Worm (Caenorhabditis elegans) whole organism, late embryonic: ENCODE results near the gene fat-1.

Experiments used
- C38D4.7 ChIP-seq: fragments of 200-800 bp; sonication (Bioruptor generic); optimal IDR thresholded peaks from 2 replicates; lab custom pipeline; 2018; ENCODE audit warnings: mild to moderate bottlenecking, missing genetic modification characterization, moderate library complexity, missing compliant biosample characterization
- K09A11.1 ChIP-seq: sonication (generic microtip); optimal IDR thresholded peaks from 2 replicates; lab custom pipeline; 2017; ENCODE audit warnings: antibody characterized with exemption, mild to moderate bottlenecking, missing genetic modification characterization, missing compliant biosample characterization; ENCODE audit not compliant: insufficient read depth
- ahr-1 ChIP-seq: sonication (generic microtip); optimal IDR thresholded peaks from 2 replicates; lab custom pipeline; 2016; ENCODE audit warnings: missing genetic modification characterization, missing compliant biosample characterization
- ceh-18 ChIP-seq: sonication (generic microtip); optimal IDR thresholded peaks from 2 replicates; lab custom pipeline; 2016; ENCODE audit warnings: missing genetic modification characterization, missing compliant biosample characterization
- ceh-19 ChIP-seq: fragments of 200-800 bp; sonication (Bioruptor generic); optimal IDR thresholded peaks from 2 replicates; lab custom pipeline; 2018; ENCODE audit warnings: mild to moderate bottlenecking, missing genetic modification characterization, missing compliant biosample characterization
- ceh-2 ChIP-seq: sonication (generic microtip); optimal IDR thresholded peaks from 2 replicates; lab custom pipeline; 2016; ENCODE audit warnings: missing genotype, missing genetic modification characterization, missing compliant biosample characterization
- ceh-22 ChIP-seq: sonication (generic microtip); optimal IDR thresholded peaks from 2 replicates; lab custom pipeline; 2017; ENCODE audit warnings: missing biosample characterization, missing genetic modification characterization
- ceh-30 ChIP-seq: fragments of 150-350 bp; optimal IDR thresholded peaks from 2 replicates; lab custom pipeline; 2014; ENCODE audit warnings: missing biosample characterization, missing genetic modification characterization
- ceh-31 ChIP-seq: sonication (generic microtip); optimal IDR thresholded peaks from 2 replicates; lab custom pipeline; 2016; ENCODE audit warnings: missing genetic modification characterization, missing compliant biosample characterization
- ceh-34 ChIP-seq: sonication (generic microtip); optimal IDR thresholded peaks from 2 replicates; lab custom pipeline; 2016; ENCODE audit warnings: mild to moderate bottlenecking, missing genetic modification characterization, missing compliant biosample characterization
- ceh-48 ChIP-seq: sonication (generic microtip); optimal IDR thresholded peaks from 2 replicates; lab custom pipeline; 2016; ENCODE audit warnings: missing genetic modification characterization, inconsistent platforms, missing compliant biosample characterization
- che-1 ChIP-seq: sonication (generic microtip); optimal IDR thresholded peaks from 2 replicates; lab custom pipeline; 2016; ENCODE audit warnings: mild to moderate bottlenecking, missing genetic modification characterization, missing compliant biosample characterization
- elt-2 ChIP-seq: sonication (generic microtip); optimal IDR thresholded peaks from 2 replicates; lab custom pipeline; 2016; ENCODE audit warnings: missing genetic modification reagents, missing genetic modification characterization, missing compliant biosample characterization
- elt-4 ChIP-seq: sonication (generic microtip); optimal IDR thresholded peaks from 2 replicates; lab custom pipeline; 2016; ENCODE audit warnings: missing genetic modification characterization, missing compliant biosample characterization
- fkh-10 ChIP-seq: fragments of 150-350 bp; optimal IDR thresholded peaks from 2 replicates; lab custom pipeline; 2014; ENCODE audit warnings: missing biosample characterization, missing genetic modification reagents, missing genetic modification characterization
- fkh-6 ChIP-seq: sonication (generic microtip); optimal IDR thresholded peaks from 2 replicates; lab custom pipeline; 2016; ENCODE audit warnings: missing genetic modification characterization, missing compliant biosample characterization
- gmeb-2 ChIP-seq: sonication (generic microtip); optimal IDR thresholded peaks from 2 replicates; lab custom pipeline; 2016; ENCODE audit warnings: missing genetic modification characterization, inconsistent platforms, missing compliant biosample characterization
- hlh-13 ChIP-seq: fragments of 200-800 bp; sonication (Bioruptor generic); optimal IDR thresholded peaks from 2 replicates; lab custom pipeline; 2018; ENCODE audit warnings: mild to moderate bottlenecking, missing genetic modification characterization, missing compliant biosample characterization
- hlh-6 ChIP-seq: sonication (generic microtip); optimal IDR thresholded peaks from 2 replicates; lab custom pipeline; 2016; ENCODE audit warnings: missing genotype, missing genetic modification characterization, missing compliant biosample characterization
- lin-11 ChIP-seq: fragments of 200-800 bp; sonication (Bioruptor generic); optimal IDR thresholded peaks from 2 replicates; lab custom pipeline; 2018; ENCODE audit warnings: mild to moderate bottlenecking, missing genetic modification characterization, missing compliant biosample characterization
- nfya-1 ChIP-seq: sonication (generic microtip); optimal IDR thresholded peaks from 2 replicates; lab custom pipeline; 2017; ENCODE audit warnings: missing genetic modification characterization, mild to moderate bottlenecking, missing compliant biosample characterization, antibody characterized with exemption, moderate library complexity
- nhr-232 ChIP-seq: sonication (generic microtip); optimal IDR thresholded peaks from 2 replicates; lab custom pipeline; 2016; ENCODE audit warnings: missing genetic modification characterization, missing compliant biosample characterization
- odd-2 ChIP-seq: sonication (generic microtip); optimal IDR thresholded peaks from 2 replicates; lab custom pipeline; 2017; ENCODE audit warnings: antibody characterized with exemption, mild to moderate bottlenecking, missing genetic modification characterization, missing compliant biosample characterization
- pag-3 ChIP-seq: sonication (generic microtip); optimal IDR thresholded peaks from 2 replicates; lab custom pipeline; 2016; ENCODE audit warnings: missing compliant biosample characterization, missing genetic modification characterization, borderline replicate concordance
- pat-9 ChIP-seq: fragments of 200-800 bp; sonication (Bioruptor generic); optimal IDR thresholded peaks from 2 replicates; lab custom pipeline; 2018; ENCODE audit warnings: mild to moderate bottlenecking, missing genetic modification characterization, moderate library complexity, missing compliant biosample characterization
- pax-1 ChIP-seq: fragments of 150-350 bp; optimal IDR thresholded peaks from 2 replicates; lab custom pipeline; 2014; ENCODE audit warnings: missing biosample characterization, missing genetic modification characterization
- pha-2 ChIP-seq: sonication (generic microtip); optimal IDR thresholded peaks from 2 replicates; lab custom pipeline; 2017; ENCODE audit warnings: mild to moderate bottlenecking, missing genetic modification characterization, missing compliant biosample characterization
- pha-4 ChIP-seq: fragments of 150-350 bp; optimal IDR thresholded peaks from 2 replicates; lab custom pipeline; 2018; ENCODE audit warnings: missing biosample characterization, missing genetic modification reagents, missing genetic modification characterization
- pros-1 ChIP-seq: fragments of 150-350 bp; optimal IDR thresholded peaks from 2 replicates; lab custom pipeline; 2014; ENCODE audit warnings: missing biosample characterization, missing genetic modification reagents, missing genetic modification characterization
- sdc-2 ChIP-seq: sonication (generic microtip); optimal IDR thresholded peaks from 2 replicates; lab custom pipeline; 2016; ENCODE audit warnings: missing genotype, missing genetic modification characterization, missing compliant biosample characterization
- sox-2 ChIP-seq: fragments of 200-800 bp; sonication (Bioruptor generic); IDR thresholded peaks from 2 replicates; pipeline ENCODE4 v1.3.6; 2022; ENCODE audit warnings: missing genetic modification reagents, missing genetic modification characterization, missing compliant biosample characterization
- syd-9 ChIP-seq: sonication (generic microtip); optimal IDR thresholded peaks from 2 replicates; lab custom pipeline; 2016; ENCODE audit warnings: mild to moderate bottlenecking, missing genetic modification characterization, moderate library complexity, missing compliant biosample characterization
- ttx-3 ChIP-seq: sonication (generic microtip); optimal IDR thresholded peaks from 2 replicates; lab custom pipeline; 2016; ENCODE audit warnings: missing genetic modification reagents, missing genetic modification characterization, missing compliant biosample characterization

The fat-1 gene

DNA sequence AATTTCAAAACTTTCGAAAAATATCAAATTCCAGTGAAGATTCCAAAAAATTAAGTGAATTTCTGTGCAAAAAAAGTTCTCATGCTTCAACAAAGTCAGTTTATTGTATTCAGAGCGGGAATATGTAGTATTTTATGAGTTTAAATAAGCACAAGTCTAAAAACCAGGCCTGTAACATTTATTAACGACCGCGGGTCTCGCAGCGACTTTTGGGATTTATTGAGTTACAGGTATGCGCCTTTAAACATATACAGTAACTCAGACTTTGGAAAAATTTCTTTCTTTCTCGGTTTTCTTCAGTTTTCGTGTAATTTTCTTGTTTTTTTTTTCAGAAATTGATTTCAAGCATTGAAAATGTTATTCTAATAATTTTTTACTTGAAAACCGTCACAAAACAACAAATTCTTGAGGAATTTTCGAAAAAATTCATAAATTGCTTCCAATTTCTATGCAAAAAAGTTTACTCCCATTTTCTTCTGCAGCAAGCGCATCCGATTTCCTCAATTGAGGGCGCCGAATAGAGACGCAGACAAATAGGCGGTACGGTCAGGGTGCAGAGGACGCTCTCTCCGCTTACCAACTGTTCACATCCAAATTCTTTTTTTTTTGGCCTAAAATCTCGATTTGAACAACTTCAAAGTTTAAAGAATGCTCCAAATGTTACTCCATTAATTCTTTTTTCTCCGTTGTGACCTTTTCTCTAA, 4.0 kb upstream of the fat-1 start:
- TF ChIP-seq nfya-1 = peak; percentile 11
- no peak for TF ChIP-seq ceh-30
- TF ChIP-seq, all 69 proteins: peak for 1

- no peak for TF ChIP-seq ceh-18 (tag; lab: Kevin White, UChicago)
- no peak for TF ChIP-seq K09A11.1 (tag; lab: Kevin White, UChicago)
- no peak for TF ChIP-seq ceh-19 (GFP tag; lab: Kevin White, UChicago)
- TF ChIP-seq ceh-2 = no peak
- no peak for TF ChIP-seq sdc-2 (tag; lab: Kevin White, UChicago)
- TF ChIP-seq lin-11 (tag; lab: Kevin White, UChicago) = no peak
Measured at ce11 chrIV:13313156-13313555, 2.3 kb upstream of the fat-1 start.

DNA sequence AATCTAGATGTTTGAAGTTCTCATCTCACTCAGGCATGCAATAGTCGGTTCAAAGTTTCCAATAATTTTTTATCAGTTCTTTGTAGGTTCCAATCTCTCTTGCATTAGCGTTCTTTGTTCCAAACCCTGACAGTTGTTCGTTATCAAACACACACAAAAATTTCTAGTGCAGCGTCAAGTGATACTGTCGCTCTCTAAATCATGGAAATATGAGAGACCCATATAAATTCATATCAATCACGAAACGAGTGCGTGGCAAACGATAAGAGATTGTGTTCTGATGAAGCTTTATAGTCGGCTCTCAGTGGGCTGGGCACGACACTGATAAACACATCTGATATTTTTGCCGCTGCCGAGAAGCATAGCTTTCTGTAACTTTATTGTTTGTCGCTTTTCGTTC, 1.3 kb upstream of the fat-1 start:
- TF ChIP-seq elt-2 (tag; lab: Kevin White, UChicago) (peak; percentile 87), elt-4 (no peak), pat-9 (tag; lab: Kevin White, UChicago) (no peak), hlh-6 (tag; lab: Kevin White, UChicago) (no peak), pros-1 (tag; lab: Kevin White, UChicago) (no peak), pag-3 (tag; lab: Kevin White, UChicago) (no peak), ceh-22 (tag; lab: Kevin White, UChicago) (no peak), sdc-2 (tag; lab: Kevin White, UChicago) (no peak)

- TF ChIP-seq elt-2 (tag; lab: Kevin White, UChicago) = peak; percentile 77
- no peak for TF ChIP-seq ceh-34
- no peak for TF ChIP-seq fkh-6 (tag; lab: Kevin White, UChicago)
- no peak for TF ChIP-seq fkh-10 (GFP tag; lab: Kevin White, UChicago)
- TF ChIP-seq pha-4 (tag; lab: Kevin White, UChicago) = no peak
- no peak for TF ChIP-seq gmeb-2
Measured at ce11 chrIV:13318773-13319172, 3.3 kb downstream of the fat-1 start.

- TF ChIP-seq ceh-48 (tag; lab: Kevin White, UChicago) (no peak), ceh-31 (tag; lab: Kevin White, UChicago) (no peak), ahr-1 (no peak), che-1 (no peak), nhr-232 (tag; lab: Kevin White, UChicago) (no peak), lin-11 (tag; lab: Kevin White, UChicago) (no peak), hlh-13 (GFP tag; lab: Kevin White, UChicago) (no peak), ttx-3 (tag; lab: Kevin White, UChicago) (no peak)
Measured at ce11 chrIV:13319886-13320650, 4.6 kb downstream of the fat-1 start.

DNA sequence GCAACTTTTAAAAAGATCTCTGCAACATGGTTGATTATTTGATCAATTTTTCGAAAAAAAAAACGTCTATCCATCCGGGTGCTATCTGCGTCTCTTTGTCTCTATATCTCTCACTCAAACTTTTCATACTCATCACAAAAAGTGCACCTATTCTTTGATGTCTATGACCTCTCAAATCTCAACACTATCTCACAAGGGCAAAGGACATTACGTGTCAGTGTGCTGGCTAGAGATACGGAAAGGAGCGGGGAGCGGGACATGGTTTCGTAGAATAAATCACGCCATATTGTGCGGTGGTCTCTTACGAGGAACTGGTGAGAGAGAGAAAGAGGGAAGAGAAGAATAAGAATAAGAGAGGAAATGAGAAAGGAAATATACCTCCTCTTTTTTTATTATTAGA, 7.0 kb downstream of the fat-1 start:
- TF ChIP-seq pha-2 (tag; lab: Kevin White, UChicago) = no peak
- no peak for TF ChIP-seq odd-2 (tag; lab: Kevin White, UChicago)
- no peak for TF ChIP-seq lin-11 (tag; lab: Kevin White, UChicago)
- TF ChIP-seq fkh-6 (tag; lab: Kevin White, UChicago) = no peak
- no peak for TF ChIP-seq syd-9 (tag; lab: Kevin White, UChicago)
- no peak for TF ChIP-seq ahr-1
- no peak for TF ChIP-seq pax-1 (tag; lab: Kevin White, UChicago)
- TF ChIP-seq gmeb-2 = no peak
- no peak for TF ChIP-seq fkh-10 (GFP tag; lab: Kevin White, UChicago)
- TF ChIP-seq C38D4.7 (GFP tag; lab: Kevin White, UChicago) = no peak
- TF ChIP-seq ttx-3 (tag; lab: Kevin White, UChicago) = no peak
- TF ChIP-seq sox-2 (GFP tag; lab: Robert Waterston, UW) = no peak
